Worm (Caenorhabditis elegans): Measurements from ENCODE around the gene srh-125.

DNA sequence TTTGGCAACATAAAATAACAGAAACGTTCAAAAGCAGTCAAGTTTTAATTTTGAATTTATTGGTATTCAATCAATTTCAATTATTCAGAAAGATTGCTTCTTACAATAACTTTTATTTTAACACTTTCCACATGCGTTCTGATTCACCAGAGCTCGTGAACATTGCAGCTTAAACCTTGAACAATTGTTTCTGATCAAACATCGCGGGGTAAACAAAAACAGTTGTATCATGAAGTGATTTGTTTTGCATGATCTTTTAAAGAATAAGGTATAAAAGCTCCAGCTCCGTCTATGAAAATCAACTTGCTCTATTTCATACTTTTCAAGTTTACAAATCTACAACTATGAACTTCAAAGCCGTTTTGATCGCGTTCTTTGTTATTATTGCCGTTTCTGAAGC is 46.7 kb upstream of the srh-125 start, which contains the start of gene C54F6.6:
- TF ChIP-seq ztf-4 (tag; optimal IDR thresholded peaks at IDR 0.05), result no peak
- TF ChIP-seq pqm-1 (tag; optimal IDR thresholded peaks at IDR 0.05), result no peak
- no peak for TF ChIP-seq lin-15B (tag; optimal IDR thresholded peaks at IDR 0.05)
- no peak for TF ChIP-seq snpc-4 (tag; optimal IDR thresholded peaks at IDR 0.05)
- no peak for TF ChIP-seq nhr-11 (tag; optimal IDR thresholded peaks at IDR 0.05)
- TF ChIP-seq nhr-28 (tag; optimal IDR thresholded peaks at IDR 0.05), result no peak
- TF ChIP-seq ceh-82 (tag; optimal IDR thresholded peaks at IDR 0.05), result no peak
- no peak for TF ChIP-seq nfya-1 (tag; optimal IDR thresholded peaks at IDR 0.05; ENCODE audit: insufficient read depth)
- TF ChIP-seq ceh-16 (tag; optimal IDR thresholded peaks at IDR 0.05), result no peak
- TF ChIP-seq lin-39 (tag; optimal IDR thresholded peaks at IDR 0.05), result no peak
- TF ChIP-seq daf-12 (tag; optimal IDR thresholded peaks at IDR 0.05), result no peak
- no peak for TF ChIP-seq tbx-2 (tag; optimal IDR thresholded peaks at IDR 0.05)
- no peak for TF ChIP-seq egl-27 (tag; optimal IDR thresholded peaks at IDR 0.05)

Data from whole organism, L3 larva.